Fruit fly (Drosophila melanogaster) whole organism, embryonic: ENCODE data around the gene Trs20.

ENCODE experiments used
- Atf3 ChIP-seq: fragments of 200-800 bp; sonication (Bioruptor generic); optimal IDR thresholded peaks from 3 replicates; lab custom pipeline; 2016; ENCODE audit warnings: missing biosample characterization, missing genetic modification characterization
- CG10209 ChIP-seq: fragments of 200-800 bp; sonication (Bioruptor generic); optimal IDR thresholded peaks from 3 replicates; lab custom pipeline; 2017; ENCODE audit warnings: missing biosample characterization, mild to moderate bottlenecking, missing genetic modification characterization, missing genetic modification reagents
- CG10959 ChIP-seq: fragments of 200-800 bp; sonication (Bioruptor generic); IDR thresholded peaks from 2 replicates; pipeline ENCODE4 v1.3.6; 2022; ENCODE audit warnings: missing biosample characterization, missing genetic modification characterization
- CG12155 ChIP-seq: fragments of 200-800 bp; sonication (Bioruptor generic); optimal IDR thresholded peaks from 3 replicates; lab custom pipeline; 2016; ENCODE audit warnings: missing biosample characterization, missing genetic modification characterization
- CG12391 ChIP-seq: fragments of 200-800 bp; sonication (Bioruptor generic); optimal IDR thresholded peaks from 3 replicates; lab custom pipeline; 2018; ENCODE audit warnings: missing biosample characterization, mild to moderate bottlenecking, missing genetic modification characterization, moderate library complexity
- CG12659 ChIP-seq: fragments of 200-800 bp; sonication (Bioruptor generic); optimal IDR thresholded peaks from 3 replicates; lab custom pipeline; 2017; ENCODE audit warnings: mild to moderate bottlenecking, missing biosample characterization, missing genetic modification reagents, missing genetic modification characterization
- CG15011 ChIP-seq: fragments of 200-800 bp; sonication (Bioruptor generic); optimal IDR thresholded peaks from 3 replicates; lab custom pipeline; 2018; ENCODE audit warnings: missing biosample characterization, mild to moderate bottlenecking, missing genetic modification characterization
- CG17328 ChIP-seq: fragments of 200-800 bp; sonication (Bioruptor generic); IDR thresholded peaks from 2 replicates; pipeline ENCODE4 v1.3.6; 2022; ENCODE audit warnings: missing biosample characterization, missing genetic modification characterization
- CG17802 ChIP-seq: fragments of 200-800 bp; sonication (Bioruptor generic); optimal IDR thresholded peaks from 2 replicates; lab custom pipeline; 2018; ENCODE audit warnings: missing biosample characterization, mild to moderate bottlenecking, missing genetic modification characterization, moderate library complexity
- CG18476 ChIP-seq: fragments of 200-800 bp; sonication (Bioruptor generic); optimal IDR thresholded peaks from 2 replicates; lab custom pipeline; 2016; ENCODE audit warnings: missing biosample characterization, mild to moderate bottlenecking, missing genetic modification characterization
- CG5953 ChIP-seq: fragments of 200-800 bp; sonication (Bioruptor generic); IDR thresholded peaks from 2 replicates; pipeline ENCODE4 v1.3.6; 2022; ENCODE audit warnings: missing biosample characterization, missing genetic modification characterization
- CG7963 ChIP-seq: fragments of 200-800 bp; sonication (Bioruptor generic); IDR thresholded peaks from 3 replicates; pipeline ENCODE4 v1.3.6; 2022; ENCODE audit warnings: missing biosample characterization, missing genetic modification characterization; ENCODE audit not compliant: partially characterized antibody
- CG8478 ChIP-seq: fragments of >200 bp; optimal IDR thresholded peaks from 2 replicates; lab custom pipeline; 2018
- CHES-1-like ChIP-seq: fragments of 200-800 bp; sonication (Bioruptor generic); optimal IDR thresholded peaks from 2 replicates; lab custom pipeline; 2016; ENCODE audit warnings: missing biosample characterization, missing genetic modification characterization
- CoRest ChIP-seq: fragments of 200-800 bp; sonication (Bioruptor generic); optimal IDR thresholded peaks from 3 replicates; lab custom pipeline; 2018; ENCODE audit warnings: missing biosample characterization, mild to moderate bottlenecking, missing genetic modification characterization, moderate library complexity
- D19A ChIP-seq: fragments of 200-800 bp; optimal IDR thresholded peaks from 3 replicates; lab custom pipeline; 2019; ENCODE audit warnings: missing biosample characterization, mild to moderate bottlenecking, missing genetic modification characterization, moderate library complexity
- Dp ChIP-seq: fragments of 200-800 bp; sonication (Bioruptor generic); optimal IDR thresholded peaks from 2 replicates; lab custom pipeline; 2018; ENCODE audit warnings: missing biosample characterization, mild to moderate bottlenecking, missing genetic modification characterization, moderate library complexity
- Ets65A ChIP-seq: fragments of 200-800 bp; sonication (Bioruptor generic); peaks from one replicate; lab custom pipeline; 2016; ENCODE audit warnings: missing biosample characterization, missing genetic modification characterization
- GATAe ChIP-seq: fragments of 200-800 bp; sonication (Bioruptor generic); conservative IDR thresholded peaks from 2 replicates; pipeline ENCODE4 v1.3.6; 2022; ENCODE audit warnings: missing biosample characterization, missing genetic modification characterization
- H2.0 ChIP-seq: fragments of 200-800 bp; sonication (Bioruptor generic); IDR thresholded peaks from 2 replicates; pipeline ENCODE4 v1.3.6; 2022; ENCODE audit warnings: missing biosample characterization, missing genetic modification characterization
- Kr ChIP-seq: fragments of 200-800 bp; sonication (Bioruptor generic); optimal IDR thresholded peaks from 2 replicates; lab custom pipeline; 2017; ENCODE audit warnings: missing biosample characterization, mild to moderate bottlenecking, missing genetic modification characterization
- NK7.1 ChIP-seq: fragments of 200-800 bp; sonication (Bioruptor generic); optimal IDR thresholded peaks from 3 replicates; lab custom pipeline; 2016; ENCODE audit warnings: missing biosample characterization, missing genetic modification characterization
- Opbp ChIP-seq: fragments of 200-800 bp; sonication (Bioruptor generic); IDR thresholded peaks from 3 replicates; pipeline ENCODE4 v1.3.6; 2022; ENCODE audit warnings: missing biosample characterization, missing genetic modification characterization; ENCODE audit not compliant: partially characterized antibody
- Poxn ChIP-seq: fragments of 200-800 bp; sonication (Bioruptor generic); IDR thresholded peaks from 2 replicates; pipeline ENCODE4 v1.3.6; 2022; ENCODE audit warnings: missing biosample characterization, missing genetic modification characterization
- Ptx1 ChIP-seq: fragments of 200-800 bp; sonication (Bioruptor generic); IDR thresholded peaks from 2 replicates; pipeline ENCODE4 v1.3.6; 2022; ENCODE audit warnings: missing biosample characterization, missing genetic modification characterization
- Rfx ChIP-seq: fragments of 200-800 bp; sonication (Bioruptor generic); IDR thresholded peaks from 2 replicates; pipeline ENCODE4 v1.3.6; 2022; ENCODE audit warnings: missing biosample characterization, missing genetic modification characterization
- chm ChIP-seq: fragments of 200-800 bp; sonication (Bioruptor generic); IDR thresholded peaks from 2 replicates; pipeline ENCODE4 v1.3.6; 2022; ENCODE audit warnings: missing biosample characterization, missing genetic modification characterization
- crc ChIP-seq: fragments of 200-800 bp; sonication (Bioruptor generic); optimal IDR thresholded peaks from 2 replicates; lab custom pipeline; 2016; ENCODE audit warnings: missing biosample characterization, missing genetic modification characterization
- dpn ChIP-seq, 2 experiments: fragments of 200-800 bp; sonication (Bioruptor generic); optimal IDR thresholded peaks; 3 replicates each; lab custom pipeline; 2016; ENCODE audit warnings: missing biosample characterization in 2 of 2, missing genetic modification characterization in 2 of 2
- dysf ChIP-seq: fragments of 200-800 bp; sonication (Bioruptor generic); IDR thresholded peaks from 3 replicates; pipeline ENCODE4 v1.3.6; 2022; ENCODE audit warnings: missing biosample characterization, missing genetic modification characterization
- ems ChIP-seq: fragments of 200-800 bp; sonication (Bioruptor generic); optimal IDR thresholded peaks from 3 replicates; lab custom pipeline; 2016; ENCODE audit warnings: missing biosample characterization, missing genetic modification characterization
- en ChIP-seq: fragments of 200-800 bp; sonication (Bioruptor generic); optimal IDR thresholded peaks from 2 replicates; lab custom pipeline; 2016; ENCODE audit warnings: missing biosample characterization, missing genetic modification characterization
- ewg ChIP-seq: fragments of 200-800 bp; sonication (Bioruptor generic); optimal IDR thresholded peaks from 3 replicates; lab custom pipeline; 2017; ENCODE audit warnings: mild to moderate bottlenecking, missing biosample characterization, missing genetic modification reagents, missing genetic modification characterization
- fd102C ChIP-seq: fragments of 200-800 bp; sonication (Bioruptor generic); optimal IDR thresholded peaks from 2 replicates; lab custom pipeline; 2018; ENCODE audit warnings: missing biosample characterization, mild to moderate bottlenecking, missing genetic modification characterization, moderate library complexity
- gem ChIP-seq: fragments of 200-800 bp; sonication (Bioruptor generic); optimal IDR thresholded peaks from 2 replicates; lab custom pipeline; 2019; ENCODE audit warnings: missing biosample characterization, mild to moderate bottlenecking, missing genetic modification characterization, moderate library complexity
- grn ChIP-seq: fragments of 200-800 bp; sonication (Bioruptor generic); optimal IDR thresholded peaks from 3 replicates; lab custom pipeline; 2017; ENCODE audit warnings: missing biosample characterization, missing genetic modification characterization
- gt ChIP-seq: fragments of 200-800 bp; sonication (Bioruptor generic); IDR thresholded peaks from 2 replicates; pipeline ENCODE4 v1.3.6; 2022; ENCODE audit warnings: missing biosample characterization, missing genetic modification characterization
- h ChIP-seq: fragments of >200 bp; optimal IDR thresholded peaks from 2 replicates; lab custom pipeline; 2017
- lmd ChIP-seq: fragments of 200-800 bp; sonication (Bioruptor generic); IDR thresholded peaks from 2 replicates; pipeline ENCODE4 v1.3.6; 2022; ENCODE audit warnings: missing biosample characterization, missing genetic modification characterization
- p53 ChIP-seq: fragments of 200-800 bp; sonication (Bioruptor generic); optimal IDR thresholded peaks from 2 replicates; lab custom pipeline; 2016; ENCODE audit warnings: missing biosample characterization, missing genetic modification characterization
- sc ChIP-seq, 3 experiments: fragments of >200 bp in 2 of 3; fragments of 200-800 bp in 1 of 3; sonication (Bioruptor generic) in 1 of 3; optimal IDR thresholded peaks; 2 replicates in 2 of 3; 3 replicates in 1 of 3; lab custom pipeline; 2017; ENCODE audit warnings: mild to moderate bottlenecking in 1 of 3, missing biosample characterization in 1 of 3, missing genetic modification characterization in 1 of 3, missing genetic modification reagents in 1 of 3
- schlank ChIP-seq: fragments of 200-800 bp; sonication (Bioruptor generic); optimal IDR thresholded peaks from 2 replicates; lab custom pipeline; 2018; ENCODE audit warnings: missing biosample characterization, mild to moderate bottlenecking, missing genetic modification characterization
- sim ChIP-seq: fragments of 200-800 bp; sonication (Bioruptor generic); IDR thresholded peaks from 2 replicates; pipeline ENCODE4 v1.3.6; 2022; ENCODE audit warnings: missing biosample characterization, missing genetic modification characterization
- sna ChIP-seq: fragments of 200-800 bp; sonication (Bioruptor generic); IDR thresholded peaks from 2 replicates; pipeline ENCODE4 v1.3.6; 2022; ENCODE audit warnings: missing biosample characterization, missing genetic modification characterization; ENCODE audit not compliant: partially characterized antibody
- ssp ChIP-seq: fragments of 200-800 bp; sonication (Bioruptor generic); IDR thresholded peaks from 2 replicates; pipeline ENCODE4 v1.3.6; 2022; ENCODE audit warnings: missing biosample characterization, missing genetic modification characterization
- stwl ChIP-seq: fragments of 200-800 bp; sonication (Bioruptor generic); optimal IDR thresholded peaks from 3 replicates; lab custom pipeline; 2018; ENCODE audit warnings: missing biosample characterization, mild to moderate bottlenecking, missing genetic modification characterization, moderate library complexity
- tna ChIP-seq: fragments of 200-800 bp; sonication (Bioruptor generic); IDR thresholded peaks from 2 replicates; pipeline ENCODE4 v1.3.6; 2022; ENCODE audit warnings: missing biosample characterization, missing genetic modification characterization; ENCODE audit not compliant: partially characterized antibody
- vvl ChIP-seq: fragments of 200-800 bp; sonication (Bioruptor generic); IDR thresholded peaks from 2 replicates; pipeline ENCODE4 v1.3.6; 2022; ENCODE audit warnings: missing biosample characterization, missing genetic modification characterization
- wek ChIP-seq: fragments of 200-800 bp; sonication (Bioruptor generic); optimal IDR thresholded peaks from 3 replicates; lab custom pipeline; 2018; ENCODE audit warnings: missing biosample characterization, mild to moderate bottlenecking, missing genetic modification characterization, moderate library complexity
- zen2 ChIP-seq: fragments of 200-800 bp; sonication (Bioruptor generic); IDR thresholded peaks from 3 replicates; pipeline ENCODE4 v1.3.6; 2022; ENCODE audit warnings: missing biosample characterization, missing genetic modification characterization; ENCODE audit not compliant: partially characterized antibody

Trs20 gene

dm6 chr3L:16161847-16162556 is 30.6 kb upstream of the Trs20 start (continued):
- TF ChIP-seq wek (GFP tag; lab: Kevin White, UChicago) = no peak
- TF ChIP-seq Kr (GFP tag; lab: Kevin White, UChicago) = no peak
- peak; percentile 83 for TF ChIP-seq gem (tag; lab: Kevin White, UChicago)
- peak; percentile 51 for TF ChIP-seq ewg (GFP tag; lab: Kevin White, UChicago)
- TF ChIP-seq chm (GFP tag; lab: Robert Waterston, UW) = 0 out of 2 replicates have a peak, but pooled peaks have one; percentile 30
- TF ChIP-seq gt = no peak
- TF ChIP-seq CG7963 (GFP tag; lab: Robert Waterston, UW) = no peak
- peak; percentile 58 for TF ChIP-seq Ptx1 (GFP tag; lab: Robert Waterston, UW)
- TF ChIP-seq Opbp (GFP tag; lab: Robert Waterston, UW) = no peak
- no peak for TF ChIP-seq Poxn (GFP tag; lab: Robert Waterston, UW)
- TF ChIP-seq CG17328 (GFP tag; lab: Robert Waterston, UW) = peak; percentile 63
- no peak for TF ChIP-seq sna (GFP tag; lab: Robert Waterston, UW)
- peak; percentile 78 for TF ChIP-seq CG12391 (tag; lab: Kevin White, UChicago)
- peak; percentile 11 for TF ChIP-seq schlank (tag; lab: Kevin White, UChicago)
- TF ChIP-seq CG12155 (GFP tag; lab: Kevin White, UChicago) = peak; percentile 64
- no peak for TF ChIP-seq p53 (GFP tag; lab: Kevin White, UChicago)
- peak; percentile 34 for TF ChIP-seq Ets65A
- no peak for TF ChIP-seq zen2
- no peak for TF ChIP-seq fd102C (GFP tag; lab: Kevin White, UChicago)
- peak; percentile 77 for TF ChIP-seq CG12659
- peak; percentile 71 to 79 for TF ChIP-seq dpn (GFP tag; optimal IDR thresholded peaks at IDR 0.05; lab: Kevin White, UChicago)
- no peak for TF ChIP-seq CG5953 (GFP tag; lab: Robert Waterston, UW)
- no peak for TF ChIP-seq en (GFP tag; lab: Kevin White, UChicago)
- peak; percentile 86 for TF ChIP-seq CoRest (tag; lab: Kevin White, UChicago)
- TF ChIP-seq sc (optimal IDR thresholded peaks at IDR 0.05; lab: Kevin White, UChicago) = no peak
- peak; percentile 18 for TF ChIP-seq sc (GFP tag; optimal IDR thresholded peaks at IDR 0.05; lab: Kevin White, UChicago)
- no peak for TF ChIP-seq GATAe (GFP tag; lab: Robert Waterston, UW)
- no peak for TF ChIP-seq NK7.1
- TF ChIP-seq Rfx (GFP tag; lab: Robert Waterston, UW) = peak; percentile 57
- peak; percentile 48 for TF ChIP-seq CG18476 (GFP tag; lab: Kevin White, UChicago)
- no peak for TF ChIP-seq stwl (tag; lab: Kevin White, UChicago)
- peak; percentile 50; the same call in 1 of the 2 replicates for TF ChIP-seq H2.0
- TF ChIP-seq Atf3 (GFP tag; lab: Kevin White, UChicago) = no peak
- TF ChIP-seq CG10959 (GFP tag; lab: Robert Waterston, UW) = no peak
- TF ChIP-seq Dp (GFP tag; lab: Kevin White, UChicago) = no peak
- TF ChIP-seq dysf (GFP tag; lab: Robert Waterston, UW) = peak; percentile 83
- no peak for TF ChIP-seq CG8478 (lab: Kevin White, UChicago)
- peak; percentile 24; the same call in 1 of the 2 replicates for TF ChIP-seq sim (GFP tag; lab: Robert Waterston, UW)
- TF ChIP-seq CG15011 (GFP tag; lab: Kevin White, UChicago) = peak; percentile 64
- TF ChIP-seq CG10209 = peak; percentile 82
- peak; percentile 44 for TF ChIP-seq vvl (GFP tag; lab: Robert Waterston, UW)
- TF ChIP-seq lmd (GFP tag; lab: Robert Waterston, UW) = peak; percentile 64
- peak; percentile 64 for TF ChIP-seq CHES-1-like (GFP tag; lab: Kevin White, UChicago)
- no peak for TF ChIP-seq ems (GFP tag; lab: Kevin White, UChicago)
- TF ChIP-seq crc (GFP tag; lab: Kevin White, UChicago) = peak; percentile 72
- peak; percentile 34; the same call in 1 of the 2 replicates for TF ChIP-seq ssp (GFP tag; lab: Robert Waterston, UW)
- TF ChIP-seq grn (GFP tag; lab: Kevin White, UChicago) = no peak
- no peak for TF ChIP-seq CG17802 (tag; lab: Kevin White, UChicago)
- TF ChIP-seq D19A (tag; lab: Kevin White, UChicago) = peak; percentile 75
- no peak for TF ChIP-seq tna (GFP tag; lab: Robert Waterston, UW)
- no peak for TF ChIP-seq h (lab: Kevin White, UChicago)
